Fruit fly (Drosophila melanogaster) S2 (cell line): ENCODE results near the gene Cyp4ae1.

ENCODE experiments used
- CG8478 ChIP-seq: fragments of >200 bp; optimal IDR thresholded peaks from 2 replicates; lab custom pipeline; 2018
- CTCF ChIP-seq, 2 experiments: fragments of >200 bp; optimal IDR thresholded peaks; 2 replicates each; lab custom pipeline; 2018

DNA sequence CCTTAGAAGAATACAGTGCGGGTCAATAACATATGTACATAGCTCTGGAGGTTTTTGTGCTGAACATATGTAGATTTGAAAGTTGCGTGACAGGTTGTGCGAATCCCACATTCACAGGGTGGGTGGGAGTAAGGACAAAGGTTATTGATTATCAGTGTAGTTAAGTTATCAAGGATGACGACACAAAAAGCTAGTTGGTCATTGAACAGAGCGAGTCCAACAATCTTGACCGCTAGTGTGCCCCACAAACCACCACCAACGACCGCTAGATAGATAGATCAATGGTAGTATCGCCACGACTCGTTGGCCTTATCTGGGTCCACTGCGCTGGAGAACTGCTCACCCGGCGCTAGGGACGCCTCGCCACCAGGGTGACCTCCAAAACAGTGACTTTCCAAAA is 32.2 kb upstream of the Cyp4ae1 start:
- TF ChIP-seq CG8478 (lab: Kevin White, UChicago) (no peak), CTCF (optimal IDR thresholded peaks at IDR 0.05; lab: Kevin White, UChicago) (no peak)
